Worm (Caenorhabditis elegans) whole organism, L4 larva: ENCODE data around the gene C33C12.11.

Experiments used
- daf-12 ChIP-seq: fragments of 150-350 bp; optimal IDR thresholded peaks from 2 replicates; lab custom pipeline; 2014; ENCODE audit warnings: missing biosample characterization, missing genetic modification reagents, missing genetic modification characterization
- fos-1 ChIP-seq: fragments of 150-350 bp; optimal IDR thresholded peaks from 2 replicates; lab custom pipeline; 2014; ENCODE audit warnings: missing biosample characterization, missing genetic modification characterization
- lim-7 ChIP-seq: fragments of 200-800 bp; sonication (Bioruptor generic); IDR thresholded peaks from 2 replicates; pipeline ENCODE4 v1.3.6; 2022; ENCODE audit warnings: missing genetic modification characterization, missing compliant biosample characterization
- mxl-2 ChIP-seq: fragments of 200-800 bp; sonication (Bioruptor generic); conservative IDR thresholded peaks from 2 replicates; pipeline ENCODE4 v1.3.6; 2022; ENCODE audit warnings: missing genetic modification reagents, missing genetic modification characterization, missing compliant biosample characterization
- pha-4 ChIP-seq, 2 experiments: fragments of 150-350 bp in 1 of 2; fragments of 200-800 bp in 1 of 2; sonication (Bioruptor generic) in 1 of 2; IDR thresholded peaks in 1 of 2; optimal IDR thresholded peaks in 1 of 2; 2 replicates each; pipeline versions ENCODE4 v1.3.6 to Lab custom; 2014 to 2022; ENCODE audit warnings: missing genetic modification characterization in 2 of 2, missing genetic modification reagents in 2 of 2, missing biosample characterization in 1 of 2, missing compliant biosample characterization in 1 of 2
- pqm-1 ChIP-seq: sonication (generic microtip); optimal IDR thresholded peaks from 2 replicates; lab custom pipeline; 2017; ENCODE audit warnings: missing biosample characterization, missing genetic modification characterization
- unc-62 ChIP-seq, 3 experiments: fragments of 150-350 bp in 1 of 3; sonication (generic microtip); optimal IDR thresholded peaks in 2 of 3; peaks in 1 of 3; 1 replicate in 1 of 3; 2 replicates in 2 of 3; lab custom pipeline; 2014 to 2017; ENCODE audit warnings: missing biosample characterization in 3 of 3, missing genetic modification characterization in 3 of 3, missing genetic modification reagents in 3 of 3, missing genotype in 1 of 3

DNA sequence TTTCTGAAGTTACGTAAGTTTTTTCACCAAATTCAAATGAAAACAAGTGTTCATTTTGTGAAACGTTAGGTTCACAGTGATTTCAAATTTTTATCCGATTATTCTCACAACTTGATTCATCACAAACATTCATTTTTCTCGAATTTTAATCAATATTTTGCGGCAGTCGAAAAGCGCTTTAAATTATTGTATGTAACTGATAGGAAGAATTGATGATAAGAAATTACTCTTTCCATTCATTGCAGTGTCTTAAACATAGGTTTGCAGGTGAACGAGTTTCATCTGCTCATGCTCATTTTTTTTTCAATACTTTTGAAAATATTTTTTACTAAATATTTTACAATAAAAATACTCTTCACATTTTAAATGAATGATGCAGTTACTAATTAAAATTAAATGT, 11.2 kb downstream of the C33C12.11 start:
- peak; percentile 51 for TF ChIP-seq pqm-1
- no peak for TF ChIP-seq pha-4 (GFP tag; IDR thresholded peaks at IDR 0.05; lab: Robert Waterston, UW)
- no peak for TF ChIP-seq pha-4 (tag; optimal IDR thresholded peaks at IDR 0.05; lab: Kevin White, UChicago)
- TF ChIP-seq unc-62 (GFP tag; optimal IDR thresholded peaks at IDR 0.05 in 1 of 2; lab: Kevin White, UChicago) = no peak
- no peak for TF ChIP-seq unc-62 (tag; optimal IDR thresholded peaks at IDR 0.05; lab: Kevin White, UChicago)
- no peak for TF ChIP-seq daf-12 (tag; lab: Kevin White, UChicago)
- no peak for TF ChIP-seq fos-1 (tag; lab: Kevin White, UChicago)
- TF ChIP-seq lim-7 (GFP tag; lab: Robert Waterston, UW) = no peak
- TF ChIP-seq mxl-2 = no peak
